Worm (Caenorhabditis elegans): ENCODE measurements around the gene D2096.11.
A peak's percentile ranks its signal among the peaks of the same experiment; 100 is the strongest.

D2096.11 gene

DNA sequence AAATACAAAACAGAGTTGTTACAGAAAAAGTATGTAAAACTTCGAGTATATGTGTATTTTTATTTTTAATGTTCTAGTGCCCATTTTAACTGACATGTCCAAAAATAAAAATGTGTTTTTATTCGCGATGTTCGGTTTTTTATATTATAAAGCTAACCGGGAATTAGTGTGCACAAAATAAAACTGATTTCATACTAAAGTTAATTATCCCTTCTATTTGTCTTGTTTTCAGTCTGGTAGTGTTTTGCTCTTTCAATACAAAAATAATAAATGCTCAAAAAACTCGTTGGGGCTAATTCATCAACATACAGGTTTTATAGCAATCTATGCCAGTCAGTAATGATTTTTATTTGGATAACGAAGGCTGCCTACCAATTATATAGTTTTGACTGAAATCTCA lies 9.3 kb downstream of the D2096.11 start:
- TF ChIP-seq mbf-1 (tag; optimal IDR thresholded peaks at IDR 0.05) (no peak), ztf-11 (tag; optimal IDR thresholded peaks at IDR 0.05) (no peak), ZK546.5 (tag; optimal IDR thresholded peaks at IDR 0.05) (no peak), crh-2 (tag; optimal IDR thresholded peaks at IDR 0.05) (no peak), unc-39 (tag; optimal IDR thresholded peaks at IDR 0.05) (no peak), elt-3 (tag; optimal IDR thresholded peaks at IDR 0.05) (no peak), peb-1 (tag; optimal IDR thresholded peaks at IDR 0.05) (no peak), lsy-2 (tag; optimal IDR thresholded peaks at IDR 0.05) (no peak), R02D3.7 (tag; optimal IDR thresholded peaks at IDR 0.05) (no peak), nhr-6 (tag; optimal IDR thresholded peaks at IDR 0.05) (no peak), nhr-23 (tag; optimal IDR thresholded peaks at IDR 0.05) (no peak), skn-1 (tag; optimal IDR thresholded peaks at IDR 0.05) (no peak), sma-9 (GFP tag; optimal IDR thresholded peaks at IDR 0.05) (no peak), sma-9 (tag; optimal IDR thresholded peaks at IDR 0.05) (no peak), fos-1 (tag; optimal IDR thresholded peaks at IDR 0.05) (no peak), sma-3 (GFP tag; optimal IDR thresholded peaks at IDR 0.05) (no peak), lin-13 (GFP tag; optimal IDR thresholded peaks at IDR 0.05) (no peak), unc-62 (GFP tag; optimal IDR thresholded peaks at IDR 0.05) (no peak), Y55F3AM.14 (GFP tag; optimal IDR thresholded peaks at IDR 0.05) (no peak), aly-2 (tag; optimal IDR thresholded peaks at IDR 0.05) (no peak)

DNA sequence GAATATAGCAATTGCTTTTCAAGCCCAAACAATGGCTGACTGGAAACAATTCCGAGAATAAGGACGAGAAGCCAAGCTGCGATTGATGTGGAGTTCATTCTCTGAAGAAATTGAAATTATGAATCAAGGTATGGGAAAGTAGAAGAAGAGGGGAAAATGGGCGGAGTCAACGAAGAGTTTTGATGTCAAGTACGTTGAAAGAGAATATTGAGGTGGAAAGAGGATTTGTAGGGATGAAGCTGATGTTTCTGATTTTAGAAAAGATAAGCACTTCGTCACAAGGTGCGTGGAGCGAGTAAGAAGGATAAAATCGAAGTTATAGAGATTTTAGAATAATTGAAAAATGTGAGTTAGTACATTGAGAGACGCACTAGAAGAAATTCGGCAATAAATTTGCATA lies 11.3 kb downstream of the D2096.11 start, which contains the start of gene D2096.9:
Gene D2096.9, minus strand, starts transcription at position 101 of the 400 bp plus-strand sequence.
- no peak for TF ChIP-seq lsy-2 (tag; optimal IDR thresholded peaks at IDR 0.05)
- no peak for TF ChIP-seq ztf-4 (tag; optimal IDR thresholded peaks at IDR 0.05)
- no peak for TF ChIP-seq skn-1 (tag; optimal IDR thresholded peaks at IDR 0.05)
- no peak for TF ChIP-seq nhr-23 (tag; optimal IDR thresholded peaks at IDR 0.05)
- no peak for TF ChIP-seq fos-1 (tag; optimal IDR thresholded peaks at IDR 0.05)
- TF ChIP-seq nhr-10 (tag; optimal IDR thresholded peaks at IDR 0.05), result no peak
- no peak for TF ChIP-seq nhr-77 (tag; optimal IDR thresholded peaks at IDR 0.05)
- TF ChIP-seq peb-1 (tag; optimal IDR thresholded peaks at IDR 0.05), result no peak

DNA sequence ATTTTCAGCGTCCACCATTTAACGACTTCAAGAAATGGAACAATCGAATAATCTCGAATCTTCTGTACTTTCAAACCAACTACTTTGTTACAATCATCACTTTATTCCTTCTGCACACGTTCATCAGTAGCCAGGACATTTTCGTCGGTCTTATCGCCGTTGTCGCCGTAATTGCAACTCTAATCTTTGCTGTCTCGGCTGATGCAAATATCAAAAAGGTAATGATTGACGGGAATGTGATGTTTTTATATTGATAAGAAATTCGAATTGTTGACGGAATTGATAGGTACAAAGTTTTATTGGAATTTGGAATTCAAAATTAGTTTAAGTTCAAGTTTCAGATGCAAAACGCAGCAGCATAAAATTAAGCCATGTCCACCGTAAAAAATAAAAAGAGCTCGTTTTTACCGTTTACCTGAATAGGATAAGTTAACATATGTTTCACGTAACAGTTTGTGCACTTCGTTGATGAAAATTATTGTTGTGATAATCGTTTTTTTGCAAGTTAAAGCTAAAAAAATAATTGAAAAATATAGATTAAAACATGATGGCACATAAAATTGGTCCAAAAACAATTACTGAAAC lies 13.6 kb downstream of the D2096.11 start:
- peak; percentile 78 for TF ChIP-seq fos-1 (tag; optimal IDR thresholded peaks at IDR 0.05)
- TF ChIP-seq ceh-16 (tag; optimal IDR thresholded peaks at IDR 0.05), result no peak
- no peak for TF ChIP-seq lin-13 (GFP tag; optimal IDR thresholded peaks at IDR 0.05)
- TF ChIP-seq nhr-129 (tag; optimal IDR thresholded peaks at IDR 0.05), result no peak
- no peak for TF ChIP-seq ztf-1 (GFP tag; conservative IDR thresholded peaks at IDR 0.05)
- TF ChIP-seq sma-9 (GFP tag; optimal IDR thresholded peaks at IDR 0.05), result peak; percentile 40
- no peak for TF ChIP-seq sma-9 (tag; optimal IDR thresholded peaks at IDR 0.05)
- TF ChIP-seq mdl-1 (tag; optimal IDR thresholded peaks at IDR 0.05), result no peak
- TF ChIP-seq ama-1 (optimal IDR thresholded peaks at IDR 0.05), result no peak
- TF ChIP-seq snpc-4 (tag; optimal IDR thresholded peaks at IDR 0.05), result no peak
- TF ChIP-seq Y55F3AM.14 (GFP tag; optimal IDR thresholded peaks at IDR 0.05), result no peak
- TF ChIP-seq nhr-12 (tag; optimal IDR thresholded peaks at IDR 0.05), result no peak
- no peak for TF ChIP-seq zag-1 (tag; optimal IDR thresholded peaks at IDR 0.05)
- no peak for TF ChIP-seq alr-1 (tag; optimal IDR thresholded peaks at IDR 0.05)
- TF ChIP-seq ZK546.5 (tag; optimal IDR thresholded peaks at IDR 0.05), result no peak
- TF ChIP-seq nhr-77 (tag; optimal IDR thresholded peaks at IDR 0.05), result no peak
- TF ChIP-seq lin-39 (tag; optimal IDR thresholded peaks at IDR 0.05), result no peak
- TF ChIP-seq dmd-4 (tag; optimal IDR thresholded peaks at IDR 0.05), result no peak
- no peak for TF ChIP-seq ztf-11 (tag; optimal IDR thresholded peaks at IDR 0.05)
- no peak for TF ChIP-seq aly-2 (tag; optimal IDR thresholded peaks at IDR 0.05)
- TF ChIP-seq skn-1 (tag; optimal IDR thresholded peaks at IDR 0.05), result no peak
- TF ChIP-seq crh-2 (tag; optimal IDR thresholded peaks at IDR 0.05), result peak; percentile 44
- no peak for TF ChIP-seq C34F6.9 (tag; optimal IDR thresholded peaks at IDR 0.05)

DNA sequence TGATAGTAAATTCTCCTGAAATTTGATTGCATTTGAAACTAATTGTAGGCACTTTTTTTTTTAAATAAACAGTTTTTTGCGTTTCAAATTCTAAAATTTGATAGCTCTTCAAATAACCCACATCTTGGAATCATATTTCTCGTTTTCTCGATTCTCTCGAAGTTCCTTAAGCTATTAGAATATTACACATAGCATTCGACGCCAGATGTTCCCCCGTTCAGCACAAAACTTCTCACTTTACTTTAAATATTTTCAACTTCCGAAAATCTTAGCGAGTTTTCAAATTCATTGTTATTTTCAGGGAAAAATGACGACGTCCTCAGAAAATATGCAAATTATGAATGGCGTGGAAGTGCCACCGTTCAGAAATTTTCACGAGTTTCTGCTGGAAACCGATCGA lies 14.3 kb downstream of the D2096.11 start, which contains the start of gene praf-3:
Gene praf-3, plus strand, starts transcription at position 301 of the 400 bp plus-strand sequence.
- no peak for TF ChIP-seq nhr-237 (tag; optimal IDR thresholded peaks at IDR 0.05)
- no peak for TF ChIP-seq C34F6.9 (tag; optimal IDR thresholded peaks at IDR 0.05)
- no peak for TF ChIP-seq ztf-4 (tag; optimal IDR thresholded peaks at IDR 0.05)
- no peak for TF ChIP-seq unc-55 (GFP tag; optimal IDR thresholded peaks at IDR 0.05)
- no peak for TF ChIP-seq lsy-2 (tag; optimal IDR thresholded peaks at IDR 0.05)
- TF ChIP-seq ceh-82 (tag; optimal IDR thresholded peaks at IDR 0.05), result no peak
- TF ChIP-seq Y55F3AM.14 (GFP tag; optimal IDR thresholded peaks at IDR 0.05), result no peak
- TF ChIP-seq aly-2 (tag; optimal IDR thresholded peaks at IDR 0.05), result no peak
- TF ChIP-seq ztf-1 (GFP tag; conservative IDR thresholded peaks at IDR 0.05), result no peak
- TF ChIP-seq peb-1 (tag; optimal IDR thresholded peaks at IDR 0.05), result no peak
- TF ChIP-seq mbf-1 (tag; optimal IDR thresholded peaks at IDR 0.05), result no peak
- no peak for TF ChIP-seq fos-1 (tag; optimal IDR thresholded peaks at IDR 0.05)
- no peak for TF ChIP-seq egl-27 (tag; optimal IDR thresholded peaks at IDR 0.05)
- TF ChIP-seq zag-1 (tag; optimal IDR thresholded peaks at IDR 0.05), result no peak
- no peak for TF ChIP-seq nhr-129 (tag; optimal IDR thresholded peaks at IDR 0.05)
- no peak for TF ChIP-seq F13H6.1 (tag; optimal IDR thresholded peaks at IDR 0.05)

All from whole organism, L2 larva.